Worm (Caenorhabditis elegans) whole organism, young adult: ENCODE results near the gene K07C5.2.

Source experiments
- B0035.1 ChIP-seq: sonication (generic microtip); optimal IDR thresholded peaks from 2 replicates; lab custom pipeline; 2016; ENCODE audit warnings: missing genetic modification characterization, mild to moderate bottlenecking, missing compliant biosample characterization, missing genotype, missing genetic modification reagents
- B0261.1 ChIP-seq: sonication (generic microtip); optimal IDR thresholded peaks from 2 replicates; lab custom pipeline; 2016; ENCODE audit warnings: mild to moderate bottlenecking, missing genetic modification characterization, moderate library complexity, missing compliant biosample characterization
- B0336.3 ChIP-seq: fragments of 200-800 bp; sonication (Bioruptor generic); IDR thresholded peaks from 2 replicates; pipeline ENCODE4 v1.3.6; 2022; ENCODE audit warnings: missing genetic modification characterization, missing compliant biosample characterization
- C06A6.2 ChIP-seq: fragments of 200-800 bp; sonication (Bioruptor generic); conservative IDR thresholded peaks from 2 replicates; pipeline ENCODE4 v1.3.6; 2022; ENCODE audit warnings: missing genetic modification characterization, missing compliant biosample characterization
- F39B2.1 ChIP-seq: fragments of 200-800 bp; sonication (Bioruptor generic); IDR thresholded peaks from 2 replicates; pipeline ENCODE4 v1.3.6; 2022; ENCODE audit warnings: missing genetic modification reagents, missing genetic modification characterization, missing compliant biosample characterization
- F49E8.2 ChIP-seq: sonication (generic microtip); optimal IDR thresholded peaks from 3 replicates; lab custom pipeline; 2017; ENCODE audit warnings: missing genetic modification characterization, mild to moderate bottlenecking, missing compliant biosample characterization, antibody characterized with exemption, moderate library complexity; ENCODE audit not compliant: insufficient read depth
- F55B11.4 ChIP-seq: sonication (generic microtip); optimal IDR thresholded peaks from 2 replicates; lab custom pipeline; 2016; ENCODE audit warnings: missing compliant biosample characterization, missing genetic modification characterization, borderline replicate concordance; ENCODE audit not compliant: insufficient read depth
- F57A8.1 ChIP-seq: fragments of 200-800 bp; sonication (Bioruptor generic); optimal IDR thresholded peaks from 2 replicates; lab custom pipeline; 2018; ENCODE audit warnings: mild to moderate bottlenecking, missing genetic modification characterization, moderate library complexity, missing compliant biosample characterization
- F57C9.4 ChIP-seq: sonication (generic microtip); optimal IDR thresholded peaks from 2 replicates; lab custom pipeline; 2017; ENCODE audit warnings: mild to moderate bottlenecking, missing genetic modification characterization, missing compliant biosample characterization
- Y79H2A.3 ChIP-seq: fragments of 200-800 bp; sonication (Bioruptor generic); conservative IDR thresholded peaks from 2 replicates; pipeline ENCODE4 v1.3.6; 2022; ENCODE audit warnings: missing genetic modification reagents, missing genetic modification characterization, missing compliant biosample characterization
- akir-1 ChIP-seq: fragments of 200-800 bp; sonication (Bioruptor generic); optimal IDR thresholded peaks from 2 replicates; lab custom pipeline; 2018; ENCODE audit warnings: mild to moderate bottlenecking, missing genetic modification characterization, moderate library complexity, missing compliant biosample characterization
- aptf-3 ChIP-seq: fragments of 200-800 bp; sonication (Bioruptor generic); IDR thresholded peaks from 2 replicates; pipeline ENCODE4 v1.3.6; 2022; ENCODE audit warnings: missing genetic modification characterization, missing compliant biosample characterization
- athp-1 ChIP-seq: sonication (generic microtip); optimal IDR thresholded peaks from 2 replicates; lab custom pipeline; 2017; ENCODE audit warnings: mild to moderate bottlenecking, missing genetic modification characterization, missing compliant biosample characterization
- attf-3 ChIP-seq: fragments of 200-800 bp; sonication (Bioruptor generic); conservative IDR thresholded peaks from 2 replicates; pipeline ENCODE4 v1.3.6; 2022; ENCODE audit warnings: missing genetic modification reagents, missing genetic modification characterization, missing compliant biosample characterization
- attf-6 ChIP-seq: fragments of 200-800 bp; sonication (Bioruptor generic); IDR thresholded peaks from 2 replicates; pipeline ENCODE4 v1.3.6; 2022; ENCODE audit warnings: missing genetic modification reagents, missing genetic modification characterization, missing compliant biosample characterization
- bed-1 ChIP-seq: fragments of 200-800 bp; sonication (Bioruptor generic); IDR thresholded peaks from 2 replicates; pipeline ENCODE4 v1.3.6; 2022; ENCODE audit warnings: missing genetic modification reagents, missing genetic modification characterization, missing compliant biosample characterization
- bed-2 ChIP-seq: fragments of 200-800 bp; sonication (Bioruptor generic); IDR thresholded peaks from 2 replicates; pipeline ENCODE4 v1.3.6; 2022; ENCODE audit warnings: missing genetic modification reagents, missing genetic modification characterization, missing compliant biosample characterization
- ccch-3 ChIP-seq: fragments of 200-800 bp; sonication (Bioruptor generic); optimal IDR thresholded peaks from 2 replicates; lab custom pipeline; 2018; ENCODE audit warnings: mild to moderate bottlenecking, missing genetic modification characterization, missing compliant biosample characterization
- ceh-100 ChIP-seq: fragments of 200-800 bp; sonication (Bioruptor generic); IDR thresholded peaks from 2 replicates; pipeline ENCODE4 v1.3.6; 2022; ENCODE audit warnings: missing genetic modification reagents, missing genetic modification characterization, missing compliant biosample characterization
- ceh-40 ChIP-seq: fragments of 200-800 bp; sonication (Bioruptor generic); IDR thresholded peaks from 2 replicates; pipeline ENCODE4 v1.3.6; 2022; ENCODE audit warnings: missing genetic modification characterization, missing compliant biosample characterization
- chd-7 ChIP-seq: sonication (generic microtip); optimal IDR thresholded peaks from 2 replicates; lab custom pipeline; 2016; ENCODE audit warnings: mild to moderate bottlenecking, missing genetic modification characterization, moderate library complexity, missing compliant biosample characterization
- dox-1 ChIP-seq: fragments of 200-800 bp; sonication (Bioruptor generic); IDR thresholded peaks from 2 replicates; pipeline ENCODE4 v1.3.6; 2022; ENCODE audit warnings: missing genetic modification reagents, missing genetic modification characterization, missing compliant biosample characterization
- dpff-1 ChIP-seq: sonication (generic microtip); optimal IDR thresholded peaks from 2 replicates; lab custom pipeline; 2017; ENCODE audit warnings: mild to moderate bottlenecking, missing genetic modification characterization, missing compliant biosample characterization
- egrh-3 ChIP-seq: fragments of 200-800 bp; sonication (Bioruptor generic); IDR thresholded peaks from 2 replicates; pipeline ENCODE4 v1.3.6; 2022; ENCODE audit warnings: missing genetic modification reagents, missing genetic modification characterization, missing compliant biosample characterization
- ets-4 ChIP-seq: fragments of 200-800 bp; sonication (Bioruptor generic); optimal IDR thresholded peaks from 2 replicates; lab custom pipeline; 2018; ENCODE audit warnings: mild to moderate bottlenecking, missing genetic modification characterization, missing compliant biosample characterization
- fkh-3 ChIP-seq: sonication (generic microtip); optimal IDR thresholded peaks from 2 replicates; lab custom pipeline; 2016; ENCODE audit warnings: mild to moderate bottlenecking, missing genetic modification characterization, missing compliant biosample characterization
- hmg-1.2 ChIP-seq: fragments of 200-800 bp; sonication (Bioruptor generic); IDR thresholded peaks from 2 replicates; pipeline ENCODE4 v1.3.6; 2022; ENCODE audit warnings: missing genetic modification reagents, missing genetic modification characterization, missing compliant biosample characterization
- hmg-20 ChIP-seq: fragments of 200-800 bp; sonication (Bioruptor generic); IDR thresholded peaks from 2 replicates; pipeline ENCODE4 v1.3.6; 2022; ENCODE audit warnings: missing genetic modification reagents, missing genetic modification characterization, missing compliant biosample characterization
- lag-1 ChIP-seq: fragments of 200-800 bp; sonication (Bioruptor generic); IDR thresholded peaks from 2 replicates; pipeline ENCODE4 v1.3.6; 2022; ENCODE audit warnings: missing genetic modification reagents, missing genetic modification characterization, missing compliant biosample characterization
- lin-35 ChIP-seq, 3 experiments: fragments of 150-350 bp in 2 of 3; sonication (generic microtip) in 1 of 3; optimal IDR thresholded peaks; 2 replicates each; lab custom pipeline; 2014 to 2018; ENCODE audit warnings: missing biosample characterization in 3 of 3, missing genetic modification characterization in 3 of 3, missing genetic modification reagents in 3 of 3
- lin-40 ChIP-seq: sonication (generic microtip); optimal IDR thresholded peaks from 2 replicates; lab custom pipeline; 2016; ENCODE audit warnings: missing genetic modification characterization, mild to moderate bottlenecking, missing compliant biosample characterization, missing genotype, missing genetic modification reagents
- madf-6 ChIP-seq: fragments of 200-800 bp; sonication (Bioruptor generic); IDR thresholded peaks from 2 replicates; pipeline ENCODE4 v1.3.6; 2022; ENCODE audit warnings: missing genetic modification reagents, missing genetic modification characterization, missing compliant biosample characterization
- madf-8 ChIP-seq: fragments of 200-800 bp; sonication (Bioruptor generic); conservative IDR thresholded peaks from 2 replicates; pipeline ENCODE4 v1.3.6; 2022; ENCODE audit warnings: missing genetic modification reagents, missing genetic modification characterization, missing compliant biosample characterization
- mcd-1 ChIP-seq: fragments of 200-800 bp; sonication (Bioruptor generic); IDR thresholded peaks from 2 replicates; pipeline ENCODE4 v1.3.6; 2022; ENCODE audit warnings: missing genetic modification reagents, missing genetic modification characterization, missing compliant biosample characterization
- nfyb-1 ChIP-seq: fragments of 200-800 bp; sonication (Bioruptor generic); IDR thresholded peaks from 2 replicates; pipeline ENCODE4 v1.3.6; 2022; ENCODE audit warnings: missing genetic modification reagents, missing genetic modification characterization, missing compliant biosample characterization
- nhr-120 ChIP-seq: fragments of 200-800 bp; sonication (Bioruptor generic); IDR thresholded peaks from 2 replicates; pipeline ENCODE4 v1.3.6; 2022; ENCODE audit warnings: missing genetic modification characterization, missing compliant biosample characterization
- nhr-80 ChIP-seq: sonication (generic microtip); optimal IDR thresholded peaks from 2 replicates; lab custom pipeline; 2016; ENCODE audit warnings: missing genetic modification characterization, missing compliant biosample characterization
- nhr-90 ChIP-seq: sonication (generic microtip); optimal IDR thresholded peaks from 2 replicates; lab custom pipeline; 2016; ENCODE audit warnings: missing genotype, mild to moderate bottlenecking, missing genetic modification characterization, missing compliant biosample characterization
- repo-1 ChIP-seq: sonication (generic microtip); optimal IDR thresholded peaks from 2 replicates; lab custom pipeline; 2017; ENCODE audit warnings: mild to moderate bottlenecking, missing genetic modification characterization, missing compliant biosample characterization
- rpc-1 ChIP-seq, 2 experiments: fragments of 150-350 bp in 1 of 2; sonication (generic microtip) in 1 of 2; optimal IDR thresholded peaks; 2 replicates each; lab custom pipeline; 2014 to 2018; ENCODE audit warnings: missing biosample characterization in 1 of 2, missing genetic modification characterization in 1 of 2, missing genetic modification reagents in 1 of 2, missing genotype in 1 of 2
- sdz-38 ChIP-seq: sonication (generic microtip); optimal IDR thresholded peaks from 2 replicates; lab custom pipeline; 2016; ENCODE audit warnings: missing genotype, missing genetic modification characterization, missing compliant biosample characterization
- sea-2 ChIP-seq: fragments of 200-800 bp; sonication (Bioruptor generic); IDR thresholded peaks from 2 replicates; pipeline ENCODE4 v1.3.6; 2022; ENCODE audit warnings: missing genetic modification characterization, missing compliant biosample characterization
- snpc-1.3 ChIP-seq: sonication (generic microtip); optimal IDR thresholded peaks from 2 replicates; lab custom pipeline; 2017; ENCODE audit warnings: missing genetic modification characterization, mild to moderate bottlenecking, missing compliant biosample characterization, antibody characterized with exemption, moderate library complexity, missing genotype, missing genetic modification reagents; ENCODE audit not compliant: insufficient read depth
- tbx-9 ChIP-seq: sonication (generic microtip); optimal IDR thresholded peaks from 2 replicates; lab custom pipeline; 2016; ENCODE audit warnings: borderline replicate concordance, missing genetic modification characterization, inconsistent platforms, missing compliant biosample characterization
- xnd-1 ChIP-seq: sonication (generic microtip); optimal IDR thresholded peaks from 2 replicates; lab custom pipeline; 2016; ENCODE audit warnings: missing genotype, missing genetic modification reagents, missing genetic modification characterization, missing compliant biosample characterization
- zfh-2 ChIP-seq: fragments of 200-800 bp; sonication (Bioruptor generic); conservative IDR thresholded peaks from 2 replicates; pipeline ENCODE4 v1.3.6; 2022; ENCODE audit warnings: missing genetic modification reagents, missing genetic modification characterization, missing compliant biosample characterization
- ztf-18 ChIP-seq: sonication (generic microtip); optimal IDR thresholded peaks from 2 replicates; lab custom pipeline; 2016; ENCODE audit warnings: missing genotype, mild to moderate bottlenecking, missing genetic modification characterization, missing compliant biosample characterization
- ztf-26 ChIP-seq: sonication (generic microtip); optimal IDR thresholded peaks from 2 replicates; lab custom pipeline; 2017; ENCODE audit warnings: missing genetic modification characterization, missing compliant biosample characterization

Gene K07C5.2

DNA sequence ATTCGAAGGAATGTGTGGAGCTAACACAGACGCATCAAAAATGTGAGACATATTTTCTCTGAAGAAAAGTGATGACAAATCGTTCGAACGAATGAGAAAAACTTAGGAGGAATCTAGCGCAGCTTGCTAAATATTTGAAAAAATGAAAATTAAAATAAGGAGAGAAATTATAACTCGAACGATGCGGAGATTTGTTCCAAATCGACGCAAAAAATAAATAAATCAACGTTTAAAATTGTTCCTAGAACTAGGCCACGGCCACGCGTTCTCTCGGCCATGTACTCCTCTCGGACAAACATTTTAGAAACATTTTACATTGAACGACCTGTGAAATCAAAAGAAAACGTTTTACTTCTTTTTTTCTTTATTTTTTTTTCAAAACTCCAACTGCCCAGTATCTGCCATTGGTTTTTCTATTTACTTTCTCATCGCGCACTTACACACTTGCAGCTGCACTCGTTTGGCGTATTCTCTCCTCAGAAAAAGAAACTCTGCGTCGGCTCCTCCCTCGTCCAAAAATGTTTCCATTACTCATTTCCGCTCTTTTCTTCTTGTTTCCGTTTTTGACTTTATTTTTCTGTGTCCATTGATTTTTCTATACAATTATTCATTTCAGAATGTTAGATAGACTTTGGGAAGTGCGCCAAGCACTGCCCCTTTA is 19.1 kb upstream of the K07C5.2 start, which contains the start of the genes gna-1 and B0024.13 (continued):
- TF ChIP-seq ceh-100 (GFP tag; lab: Robert Waterston, UW) (no peak), aptf-3 (GFP tag; lab: Robert Waterston, UW) (no peak), attf-3 (GFP tag; lab: Robert Waterston, UW) (no peak), F39B2.1 (no peak), lag-1 (GFP tag; lab: Robert Waterston, UW) (no peak), ccch-3 (GFP tag; lab: Kevin White, UChicago) (peak; percentile 24), Y79H2A.3 (GFP tag; lab: Robert Waterston, UW) (no peak), xnd-1 (no peak), ets-4 (GFP tag; lab: Kevin White, UChicago) (no peak), ceh-40 (GFP tag; lab: Robert Waterston, UW) (peak; percentile 70; the same call in 1 of the 2 replicates), madf-8 (GFP tag; lab: Robert Waterston, UW) (peak; percentile 24; the same call in 1 of the 2 replicates), repo-1 (tag; lab: Kevin White, UChicago) (no peak), hmg-1.2 (0 out of 2 replicates have a peak, but pooled peaks have one; percentile 9), tbx-9 (no peak), mcd-1 (GFP tag; lab: Robert Waterston, UW) (peak; percentile 47), dpff-1 (no peak), chd-7 (no peak), rpc-1 (optimal IDR thresholded peaks at IDR 0.05; lab: Kevin White, UChicago) (no peak), rpc-1 (tag; optimal IDR thresholded peaks at IDR 0.05; lab: Kevin White, UChicago) (no peak), fkh-3 (tag; lab: Kevin White, UChicago) (no peak), F57A8.1 (no peak), lin-35 (GFP tag; optimal IDR thresholded peaks at IDR 0.05; lab: Kevin White, UChicago) (no peak), B0261.1 (tag; lab: Kevin White, UChicago) (no peak), egrh-3 (GFP tag; lab: Robert Waterston, UW) (no peak), B0035.1 (tag; lab: Kevin White, UChicago) (no peak), ztf-26 (no peak), snpc-1.3 (tag; lab: Kevin White, UChicago) (no peak), akir-1 (GFP tag; lab: Kevin White, UChicago) (no peak), lin-40 (tag; lab: Kevin White, UChicago) (no peak), bed-2 (GFP tag; lab: Robert Waterston, UW) (peak; percentile 53; the same call in 1 of the 2 replicates), ztf-18 (tag; lab: Kevin White, UChicago) (peak; percentile 26), sea-2 (GFP tag; lab: Robert Waterston, UW) (no peak), nhr-120 (GFP tag; lab: Robert Waterston, UW) (no peak), nfyb-1 (no peak), hmg-20 (GFP tag; lab: Robert Waterston, UW) (0 out of 2 replicates have a peak, but pooled peaks have one; percentile 62), nhr-90 (no peak), zfh-2 (GFP tag; lab: Robert Waterston, UW) (no peak), nhr-80 (tag; lab: Kevin White, UChicago) (no peak), F55B11.4 (tag; lab: Kevin White, UChicago) (no peak), C06A6.2 (GFP tag; lab: Robert Waterston, UW) (no peak), athp-1 (tag; lab: Kevin White, UChicago) (no peak), bed-1 (GFP tag; lab: Robert Waterston, UW) (no peak), sdz-38 (tag; lab: Kevin White, UChicago) (no peak), F57C9.4 (no peak), dox-1 (GFP tag; lab: Robert Waterston, UW) (peak; percentile 46), F49E8.2 (no peak), B0336.3 (GFP tag; lab: Robert Waterston, UW) (no peak), madf-6 (GFP tag; lab: Robert Waterston, UW) (peak; percentile 58), attf-6 (no peak)
